Worm (Caenorhabditis elegans): ENCODE measurements around the gene pgp-4.
A peak's percentile ranks its signal among the peaks of the same experiment; 100 is the strongest.

pgp-4 gene

DNA sequence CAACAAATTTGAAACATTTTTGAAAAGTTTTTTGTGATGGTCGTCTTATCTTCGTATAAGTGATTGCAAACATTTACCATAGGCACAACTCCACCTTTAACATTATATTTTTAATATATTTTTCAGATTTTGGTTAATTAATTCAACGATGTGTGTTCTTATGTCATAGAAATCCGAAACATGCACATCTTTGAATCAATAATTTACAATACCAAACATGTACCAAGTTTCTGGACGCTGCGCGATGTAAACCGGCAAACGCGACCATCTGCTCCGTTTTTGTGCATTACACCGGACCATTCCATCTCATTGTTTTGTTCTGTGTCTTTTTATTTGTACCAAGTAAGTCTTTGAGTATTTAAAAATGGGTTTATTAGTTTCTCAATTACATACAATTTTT is at the start of gene pgp-4:
TSS of gene pgp-4 (plus strand) at position 301 of the 400 bp plus-strand sequence.
- TF ChIP-seq che-1 (tag; optimal IDR thresholded peaks at IDR 0.05) (no peak), nfya-1 (tag; optimal IDR thresholded peaks at IDR 0.05) (no peak), ceh-31 (tag; optimal IDR thresholded peaks at IDR 0.05) (no peak), pqm-1 (tag; optimal IDR thresholded peaks at IDR 0.05) (no peak), ceh-22 (tag; optimal IDR thresholded peaks at IDR 0.05) (no peak), dve-1 (tag; optimal IDR thresholded peaks at IDR 0.05) (no peak), ceh-24 (tag; optimal IDR thresholded peaks at IDR 0.05) (no peak)

DNA sequence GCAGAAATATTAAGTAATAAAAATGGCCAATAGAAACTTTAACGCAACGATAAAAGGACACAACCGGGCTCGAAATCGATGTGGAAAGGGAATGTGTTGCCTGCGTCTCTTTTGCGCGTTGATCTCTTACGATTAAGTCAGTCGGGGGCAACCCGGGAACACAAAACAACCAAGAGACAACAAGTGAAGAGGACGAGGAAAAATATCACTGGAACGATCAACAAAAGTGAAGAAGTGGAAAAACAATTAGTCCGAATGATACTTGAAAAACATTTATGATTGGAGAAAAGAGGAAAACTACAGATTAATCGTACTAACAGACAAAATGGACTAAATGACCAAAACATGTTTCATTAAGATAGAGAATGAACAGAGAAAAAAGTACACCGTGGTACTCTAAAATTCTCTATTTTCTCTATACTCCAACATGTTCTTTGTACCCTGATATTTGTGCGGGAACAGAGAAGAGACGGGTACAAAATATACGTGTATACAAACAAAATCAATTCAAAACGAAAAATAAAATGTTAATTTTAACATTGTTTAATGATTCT is 47.3 kb upstream of the pgp-4 start, which contains the start of gene F08G12.5:
TSS of gene F08G12.5 (minus strand) at position 1 of the 554 bp plus-strand sequence.
- peak; percentile 1 for TF ChIP-seq elt-2 (tag; optimal IDR thresholded peaks at IDR 0.05)
- TF ChIP-seq ets-4 (tag; optimal IDR thresholded peaks at IDR 0.05) = no peak

DNA sequence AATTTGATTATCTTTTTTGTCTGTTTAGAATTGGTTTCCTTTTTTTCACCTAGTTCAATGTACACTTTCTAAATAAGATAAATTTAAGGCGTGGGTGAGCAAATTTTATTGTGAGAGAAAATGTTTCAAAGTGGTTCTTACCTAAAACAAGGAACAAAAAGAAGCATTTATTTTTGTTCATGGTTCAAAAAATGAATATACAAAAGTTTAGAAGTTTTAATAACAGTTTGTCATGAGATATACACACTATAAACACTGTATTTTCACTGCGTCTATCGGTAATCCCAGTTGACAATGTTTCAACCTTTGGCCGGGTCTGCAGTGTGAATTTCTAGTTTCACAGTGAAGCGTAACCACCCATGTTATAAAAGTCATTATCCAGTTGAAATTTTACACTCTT is 42.2 kb upstream of the pgp-4 start, which contains the start of gene F08G12.11:
TSS of gene F08G12.11 (minus strand) at position 181 of the 400 bp plus-strand sequence.
- TF ChIP-seq npax-4 (tag; optimal IDR thresholded peaks at IDR 0.05) (no peak), hlh-6 (tag; optimal IDR thresholded peaks at IDR 0.05) (no peak), sdc-2 (tag; optimal IDR thresholded peaks at IDR 0.05) (no peak), pha-2 (tag; optimal IDR thresholded peaks at IDR 0.05) (no peak), ceh-19 (GFP tag; optimal IDR thresholded peaks at IDR 0.05) (no peak), pha-4 (tag; optimal IDR thresholded peaks at IDR 0.05) (no peak), unc-55 (GFP tag; optimal IDR thresholded peaks at IDR 0.05) (no peak), K02D7.2 (tag; optimal IDR thresholded peaks at IDR 0.05) (no peak), ceh-6 (GFP tag; optimal IDR thresholded peaks at IDR 0.05) (no peak), elt-4 (tag; optimal IDR thresholded peaks at IDR 0.05) (no peak), ceh-9 (tag; optimal IDR thresholded peaks at IDR 0.05) (no peak), tbx-7 (tag; optimal IDR thresholded peaks at IDR 0.05) (no peak), T23F11.4 (GFP tag; optimal IDR thresholded peaks at IDR 0.05) (no peak), ceh-45 (GFP tag; IDR thresholded peaks at IDR 0.05) (no peak), fax-1 (tag; optimal IDR thresholded peaks at IDR 0.05) (no peak), gmeb-2 (tag; optimal IDR thresholded peaks at IDR 0.05) (no peak)

DNA sequence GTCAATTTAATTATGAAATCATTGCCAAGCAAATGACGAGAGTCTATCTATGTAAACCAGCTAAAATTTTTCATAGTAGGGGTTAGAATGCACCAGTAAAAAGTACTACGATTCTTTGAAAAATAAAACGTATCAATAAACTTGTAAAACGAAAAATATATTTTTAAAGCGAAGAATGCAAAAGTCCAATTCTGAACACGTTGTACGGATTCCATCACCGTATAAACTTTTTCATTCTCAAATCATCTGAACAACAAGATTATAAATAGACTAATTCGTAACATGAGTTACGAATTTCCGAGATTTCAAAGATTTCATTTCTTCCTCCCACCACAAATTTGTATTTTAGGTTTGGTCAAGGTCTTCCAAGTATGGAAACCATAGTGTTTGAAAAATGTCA is 40.9 kb upstream of the pgp-4 start, which contains the start of gene nlp-57:
TSS of gene nlp-57 (plus strand) at position 301 of the 400 bp plus-strand sequence.
- no peak for TF ChIP-seq T23F11.4 (GFP tag; optimal IDR thresholded peaks at IDR 0.05)
- TF ChIP-seq ceh-24 (tag; optimal IDR thresholded peaks at IDR 0.05) = no peak
- TF ChIP-seq odd-2 (tag; optimal IDR thresholded peaks at IDR 0.05) = no peak
- no peak for TF ChIP-seq tbx-2 (tag; optimal IDR thresholded peaks at IDR 0.05)
- no peak for TF ChIP-seq sdc-2 (tag; optimal IDR thresholded peaks at IDR 0.05)
- TF ChIP-seq C38D4.7 (GFP tag; optimal IDR thresholded peaks at IDR 0.05) = no peak
- TF ChIP-seq zip-5 (tag; optimal IDR thresholded peaks at IDR 0.05) = no peak
- no peak for TF ChIP-seq dve-1 (tag; optimal IDR thresholded peaks at IDR 0.05)
- TF ChIP-seq nfya-1 (tag; optimal IDR thresholded peaks at IDR 0.05) = no peak
- TF ChIP-seq ceh-45 (GFP tag; IDR thresholded peaks at IDR 0.05) = no peak
- no peak for TF ChIP-seq K09A11.1 (tag; optimal IDR thresholded peaks at IDR 0.05; ENCODE audit: insufficient read depth)
- TF ChIP-seq unc-3 (GFP tag; conservative IDR thresholded peaks at IDR 0.05) = no peak
- TF ChIP-seq unc-3 (tag; optimal IDR thresholded peaks at IDR 0.05) = no peak
- TF ChIP-seq ceh-18 (tag; optimal IDR thresholded peaks at IDR 0.05) = no peak
- no peak for TF ChIP-seq che-1 (tag; optimal IDR thresholded peaks at IDR 0.05)
- TF ChIP-seq ceh-2 (tag; optimal IDR thresholded peaks at IDR 0.05) = no peak
- no peak for TF ChIP-seq ceh-19 (GFP tag; optimal IDR thresholded peaks at IDR 0.05)
- TF ChIP-seq pax-1 (tag; optimal IDR thresholded peaks at IDR 0.05) = no peak
- TF ChIP-seq ttx-3 (tag; optimal IDR thresholded peaks at IDR 0.05) = no peak
- no peak for TF ChIP-seq pha-2 (tag; optimal IDR thresholded peaks at IDR 0.05)
- TF ChIP-seq fkh-6 (tag; optimal IDR thresholded peaks at IDR 0.05) = no peak
